Worm (Caenorhabditis elegans) whole organism, midembryonic: ENCODE measurements around the gene ttr-57.

Experiments used
- T22C8.4 ChIP-seq: fragments of 200-800 bp; sonication (Bioruptor generic); IDR thresholded peaks from 2 replicates; pipeline ENCODE4 v1.3.6; 2022; ENCODE audit warnings: missing genetic modification characterization, missing compliant biosample characterization
- cog-1 ChIP-seq: sonication (generic microtip); optimal IDR thresholded peaks from 2 replicates; lab custom pipeline; 2016; ENCODE audit warnings: missing genetic modification characterization, missing compliant biosample characterization
- flt-1 ChIP-seq: fragments of 200-800 bp; sonication (Bioruptor generic); IDR thresholded peaks from 2 replicates; pipeline ENCODE4 v1.3.6; 2022; ENCODE audit warnings: missing genetic modification characterization, missing compliant biosample characterization
- klf-2 ChIP-seq: fragments of 200-800 bp; sonication (Bioruptor generic); conservative IDR thresholded peaks from 2 replicates; pipeline ENCODE4 v1.3.6; 2022; ENCODE audit warnings: missing genetic modification reagents, missing genetic modification characterization, missing compliant biosample characterization
- med-1 ChIP-seq: sonication (generic microtip); optimal IDR thresholded peaks from 2 replicates; lab custom pipeline; 2017; ENCODE audit warnings: missing genetic modification characterization, mild to moderate bottlenecking, missing compliant biosample characterization, antibody characterized with exemption, missing genetic modification reagents; ENCODE audit not compliant: insufficient read depth
- ref-1 ChIP-seq: fragments of 200-800 bp; sonication (Bioruptor generic); conservative IDR thresholded peaks from 2 replicates; pipeline ENCODE4 v1.3.6; 2022; ENCODE audit warnings: missing genetic modification reagents, missing genetic modification characterization, missing compliant biosample characterization
- tab-1 ChIP-seq: fragments of 200-800 bp; sonication (Bioruptor generic); IDR thresholded peaks from 2 replicates; pipeline ENCODE4 v1.3.6; 2022; ENCODE audit warnings: missing genetic modification characterization, missing compliant biosample characterization
- ztf-23 ChIP-seq: fragments of 200-800 bp; sonication (Bioruptor generic); IDR thresholded peaks from 2 replicates; pipeline ENCODE4 v1.3.6; 2022; ENCODE audit warnings: missing genetic modification reagents, missing genetic modification characterization, missing compliant biosample characterization
- ztf-29 ChIP-seq: fragments of 200-800 bp; sonication (Bioruptor generic); IDR thresholded peaks from 2 replicates; pipeline ENCODE4 v1.3.6; 2022; ENCODE audit warnings: missing genetic modification reagents, missing genetic modification characterization, missing compliant biosample characterization

The ttr-57 gene

DNA sequence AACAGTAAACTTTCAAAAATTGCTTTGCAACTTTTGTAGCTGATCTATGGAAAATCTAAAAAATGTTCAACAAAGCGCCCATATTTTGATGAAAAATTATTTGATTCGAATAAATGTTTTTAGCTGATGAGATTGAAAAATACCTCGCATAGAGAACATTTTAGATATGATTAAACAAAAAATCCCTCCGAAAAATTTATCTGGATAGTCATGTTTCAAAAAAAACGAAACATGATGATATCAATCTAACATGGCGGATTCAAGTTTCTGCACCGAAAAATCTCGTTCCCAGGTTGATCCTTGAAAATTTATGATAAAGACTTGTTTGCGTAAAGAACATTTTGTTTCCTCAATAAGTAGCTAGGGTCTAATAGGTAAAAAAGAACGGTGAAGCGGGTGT, 3.8 kb downstream of the ttr-57 start, which contains the start of gene ttr-12:
Gene ttr-12 (minus strand): TSS at position 101 of the 400 bp plus-strand sequence.
- TF ChIP-seq ref-1 (GFP tag; lab: Robert Waterston, UW): no peak

DNA sequence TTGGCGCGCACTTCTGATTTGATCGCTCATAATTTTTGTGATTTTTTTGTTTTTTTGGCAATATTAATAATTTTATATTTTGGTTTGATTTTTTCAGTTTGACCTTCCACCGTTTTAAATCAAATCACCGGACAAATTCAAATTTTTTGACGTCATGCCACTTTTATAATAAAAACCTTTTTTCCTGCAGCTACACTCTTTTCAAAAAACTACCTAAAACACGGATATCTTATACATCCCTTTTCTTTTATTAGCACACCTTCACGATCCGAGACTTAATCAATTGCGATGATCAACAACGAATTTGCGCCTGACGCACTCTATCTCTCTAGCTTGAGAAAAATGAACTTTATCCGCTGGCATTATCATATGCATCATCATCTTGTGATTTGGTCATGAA, 4.6 kb downstream of the ttr-57 start, which contains the start of gene grd-2:
Gene grd-2 (plus strand): TSS at position 301 of the 400 bp plus-strand sequence.
- TF ChIP-seq T22C8.4 (GFP tag; lab: Robert Waterston, UW) (no peak), med-1 (GFP tag; lab: Kevin White, UChicago) (no peak), ztf-29 (no peak), ztf-23 (no peak), ref-1 (GFP tag; lab: Robert Waterston, UW) (no peak), cog-1 (no peak)

DNA sequence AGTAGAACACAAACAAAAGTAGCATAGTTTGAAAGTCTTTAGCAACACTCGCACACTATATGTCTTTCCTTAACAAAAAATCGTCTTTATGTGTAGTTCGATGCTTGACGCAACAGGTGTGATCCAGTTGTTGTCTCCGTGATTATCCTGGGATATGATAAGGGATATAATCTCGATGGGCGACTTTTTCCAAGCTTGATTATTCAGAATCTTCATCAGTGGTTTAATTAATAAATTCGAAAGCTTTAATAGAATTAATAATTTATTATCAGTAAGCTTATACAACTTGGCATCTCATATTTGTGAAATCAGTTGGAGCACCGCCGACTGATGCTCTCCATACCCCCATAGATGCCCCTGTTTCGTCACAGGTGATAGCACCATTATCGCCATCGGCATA, 13.7 kb downstream of the ttr-57 start, which contains the start of gene F46B3.7:
Gene F46B3.7 (minus strand): TSS at position 101 of the 400 bp plus-strand sequence.
- no peak for TF ChIP-seq ref-1 (GFP tag; lab: Robert Waterston, UW)
- no peak for TF ChIP-seq tab-1 (GFP tag; lab: Robert Waterston, UW)
- no peak for TF ChIP-seq cog-1
- TF ChIP-seq med-1 (GFP tag; lab: Kevin White, UChicago): no peak
- TF ChIP-seq T22C8.4 (GFP tag; lab: Robert Waterston, UW): no peak
- TF ChIP-seq flt-1: no peak
- TF ChIP-seq ztf-23: no peak
- TF ChIP-seq ztf-29: no peak
- no peak for TF ChIP-seq klf-2

DNA sequence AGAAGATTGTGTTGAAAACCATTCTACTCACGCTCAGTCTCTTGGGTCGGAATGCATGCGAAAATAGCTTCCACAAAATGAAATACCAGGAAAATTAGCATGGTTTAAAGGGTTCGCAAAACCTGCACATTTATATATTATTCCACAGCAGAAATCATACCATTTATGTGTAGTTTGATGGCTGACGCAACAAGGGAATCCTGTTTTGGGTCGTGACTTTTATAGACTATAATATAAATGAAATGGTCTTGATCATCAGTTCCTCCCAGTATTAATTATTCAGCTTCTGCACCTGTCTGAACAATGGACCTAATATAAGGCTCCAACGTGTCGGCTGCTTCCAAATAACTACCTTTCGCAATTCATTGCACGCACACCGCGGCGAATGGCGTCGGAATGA, 18.2 kb downstream of the ttr-57 start, which contains the start of gene F46B3.8:
Gene F46B3.8 (minus strand): TSS at position 101 of the 400 bp plus-strand sequence.
- no peak for TF ChIP-seq flt-1
- no peak for TF ChIP-seq ztf-23
- no peak for TF ChIP-seq klf-2
- TF ChIP-seq cog-1: no peak
- TF ChIP-seq tab-1 (GFP tag; lab: Robert Waterston, UW): no peak
- TF ChIP-seq T22C8.4 (GFP tag; lab: Robert Waterston, UW): no peak
- no peak for TF ChIP-seq ztf-29
- no peak for TF ChIP-seq med-1 (GFP tag; lab: Kevin White, UChicago)
- TF ChIP-seq ref-1 (GFP tag; lab: Robert Waterston, UW): no peak

DNA sequence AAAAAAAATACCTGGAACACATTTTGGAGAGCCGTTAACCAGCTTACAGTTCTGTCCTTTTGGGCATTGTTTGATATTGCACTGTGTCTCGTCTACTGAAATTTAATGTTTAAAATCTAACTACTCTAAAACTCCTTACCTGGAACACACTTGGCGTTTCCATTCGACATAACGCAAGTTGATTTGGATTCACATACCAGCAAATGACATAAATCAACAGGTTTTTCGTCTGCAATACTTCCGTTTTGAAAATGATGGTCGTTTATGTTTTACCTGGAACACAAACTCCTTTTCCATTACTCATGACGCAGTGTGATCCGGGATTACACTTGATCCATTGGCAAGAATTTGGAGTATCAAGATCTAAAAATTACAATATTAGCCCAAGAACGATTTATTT, 20.4 kb downstream of the ttr-57 start:
- no peak for TF ChIP-seq med-1 (GFP tag; lab: Kevin White, UChicago)
- TF ChIP-seq flt-1: no peak
- no peak for TF ChIP-seq ztf-23

DNA sequence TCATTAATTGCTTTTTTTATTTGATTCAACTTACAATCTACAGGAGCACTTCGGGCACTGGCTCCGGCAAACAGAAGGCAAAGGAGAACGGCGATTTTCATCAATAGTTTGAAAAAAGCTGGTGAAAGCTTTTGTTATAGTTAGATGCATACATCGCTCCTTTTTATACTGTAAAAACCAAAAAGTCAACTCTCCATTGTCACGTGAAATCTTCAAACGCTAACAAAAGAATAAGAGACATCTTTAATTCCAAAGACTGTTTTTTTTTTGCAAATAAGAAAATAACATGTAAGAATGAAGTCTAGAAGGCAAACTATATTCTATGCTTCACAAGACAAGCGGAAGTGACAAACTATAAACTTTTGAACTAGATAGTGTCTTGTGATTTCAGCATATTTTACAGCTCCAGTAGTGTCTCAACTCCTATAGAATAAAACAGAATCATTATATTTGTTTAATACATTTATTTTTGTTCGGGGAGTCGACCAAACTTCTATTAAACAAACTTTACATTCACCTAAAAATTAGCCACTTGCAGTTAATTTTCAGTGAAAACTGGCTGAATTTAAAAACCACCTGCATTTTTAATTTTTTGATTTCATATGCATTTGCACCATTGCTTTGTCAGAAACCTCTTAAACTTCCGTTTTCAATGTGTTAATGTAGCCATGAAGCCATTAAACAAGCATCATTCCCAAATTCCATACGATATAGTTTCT, 21.3 kb downstream of the ttr-57 start, which contains the start of the genes F46B3.9 and srz-18:
Gene F46B3.9 (minus strand): TSS at position 101 of the 719 bp plus-strand sequence.
Gene srz-18 (plus strand): TSS at position 669 of the 719 bp plus-strand sequence.
- TF ChIP-seq med-1 (GFP tag; lab: Kevin White, UChicago): no peak
- no peak for TF ChIP-seq tab-1 (GFP tag; lab: Robert Waterston, UW)
- no peak for TF ChIP-seq T22C8.4 (GFP tag; lab: Robert Waterston, UW)
- no peak for TF ChIP-seq flt-1
- TF ChIP-seq ref-1 (GFP tag; lab: Robert Waterston, UW): no peak
- no peak for TF ChIP-seq klf-2

DNA sequence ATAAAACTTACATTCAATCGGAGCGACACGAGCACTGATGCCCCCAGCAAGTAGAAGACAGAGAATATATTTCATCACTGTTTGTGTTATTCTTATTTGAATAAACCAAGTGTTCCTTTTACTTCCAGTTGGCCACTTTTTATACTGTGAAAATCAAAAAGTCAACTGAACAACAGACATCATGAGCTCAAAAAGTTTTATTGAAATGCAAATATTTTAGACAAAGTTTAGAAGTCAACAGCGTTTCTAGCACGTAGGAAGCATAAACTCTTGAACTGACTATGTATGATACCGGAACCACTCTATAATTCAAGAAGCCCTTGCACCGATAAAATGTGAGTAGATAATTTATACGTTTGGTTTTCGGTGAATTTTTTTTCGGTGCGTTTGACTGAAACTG, 26.4 kb downstream of the ttr-57 start, which contains the start of gene F46B3.14:
Gene F46B3.14 (minus strand): TSS at position 101 of the 400 bp plus-strand sequence.
- TF ChIP-seq flt-1 (no peak), ztf-23 (no peak), ztf-29 (no peak), ref-1 (GFP tag; lab: Robert Waterston, UW) (no peak), cog-1 (no peak), med-1 (GFP tag; lab: Kevin White, UChicago) (no peak), tab-1 (GFP tag; lab: Robert Waterston, UW) (no peak), T22C8.4 (GFP tag; lab: Robert Waterston, UW) (no peak), klf-2 (no peak)

DNA sequence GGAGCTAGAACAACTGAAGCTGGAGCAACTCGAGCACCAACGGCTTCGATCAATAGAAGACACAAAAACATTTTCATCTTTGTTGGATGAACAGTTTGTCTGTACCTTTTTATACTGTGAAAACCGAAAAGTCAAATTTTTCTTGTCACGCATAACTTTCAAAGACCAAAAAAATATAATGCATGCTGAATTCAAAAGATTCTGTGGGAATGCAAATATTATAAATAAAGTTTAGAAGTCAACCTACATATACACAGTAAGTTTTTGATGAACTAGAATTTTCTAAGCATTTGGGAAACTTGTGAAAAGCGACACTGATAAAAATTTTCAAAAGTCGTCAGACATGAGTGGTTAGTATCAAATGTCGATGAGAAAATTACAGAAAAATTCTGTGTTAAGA, 28.7 kb downstream of the ttr-57 start, which contains the start of gene F46B3.15:
Gene F46B3.15 (minus strand): TSS at position 101 of the 400 bp plus-strand sequence.
- TF ChIP-seq klf-2: no peak
- no peak for TF ChIP-seq cog-1
- no peak for TF ChIP-seq T22C8.4 (GFP tag; lab: Robert Waterston, UW)
- TF ChIP-seq med-1 (GFP tag; lab: Kevin White, UChicago): no peak
- no peak for TF ChIP-seq ref-1 (GFP tag; lab: Robert Waterston, UW)
- TF ChIP-seq ztf-29: no peak
- no peak for TF ChIP-seq ztf-23
- no peak for TF ChIP-seq tab-1 (GFP tag; lab: Robert Waterston, UW)
- TF ChIP-seq flt-1: no peak

DNA sequence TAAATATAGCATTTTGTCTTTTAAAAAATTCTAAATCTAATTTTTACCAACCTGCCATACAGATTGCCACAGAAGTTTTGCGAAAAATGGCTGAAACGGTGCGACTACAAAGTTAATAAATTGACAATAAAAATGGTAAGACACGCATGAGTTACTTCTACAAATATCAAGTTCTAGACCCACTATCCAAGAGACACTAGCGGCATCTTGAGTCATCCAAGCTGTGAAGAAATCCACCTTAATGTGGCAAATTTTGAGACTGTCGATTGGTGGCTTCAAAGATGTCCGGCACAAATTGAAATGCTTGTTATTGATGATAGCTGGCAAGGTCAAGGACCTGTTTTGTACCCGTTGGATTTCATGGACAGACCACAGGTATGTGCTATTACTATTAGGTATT, 29.4 kb downstream of the ttr-57 start, which contains the start of gene F46B3.16:
Gene F46B3.16 (plus strand): TSS at position 301 of the 400 bp plus-strand sequence.
- no peak for TF ChIP-seq ztf-23
- no peak for TF ChIP-seq cog-1
- TF ChIP-seq ref-1 (GFP tag; lab: Robert Waterston, UW): no peak
- no peak for TF ChIP-seq T22C8.4 (GFP tag; lab: Robert Waterston, UW)
- no peak for TF ChIP-seq tab-1 (GFP tag; lab: Robert Waterston, UW)
- no peak for TF ChIP-seq klf-2
- TF ChIP-seq flt-1: no peak
- TF ChIP-seq ztf-29: no peak
- TF ChIP-seq med-1 (GFP tag; lab: Kevin White, UChicago): no peak

DNA sequence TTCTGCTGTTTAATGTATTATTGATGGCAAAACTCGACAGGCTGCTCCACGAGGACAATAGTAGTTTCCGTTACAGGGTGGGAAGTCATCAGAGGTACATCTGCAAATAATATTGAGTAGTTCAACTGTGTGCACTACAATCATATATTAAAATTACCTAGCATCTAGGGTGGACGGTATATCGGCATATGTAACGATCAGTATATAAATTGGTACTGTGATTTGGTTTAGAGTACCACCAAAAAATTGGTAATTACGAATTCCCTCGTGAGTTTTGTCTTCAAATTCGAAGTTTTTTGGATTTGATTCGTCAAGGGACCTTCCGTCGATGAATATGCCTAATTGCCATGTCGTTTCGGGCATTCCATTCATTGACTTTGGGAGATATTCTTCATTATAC, 31.9 kb downstream of the ttr-57 start, which contains the start of gene ttr-13:
Gene ttr-13 (minus strand): TSS at position 101 of the 400 bp plus-strand sequence.
- TF ChIP-seq ztf-29 (no peak), ztf-23 (no peak), flt-1 (no peak), med-1 (GFP tag; lab: Kevin White, UChicago) (no peak), T22C8.4 (GFP tag; lab: Robert Waterston, UW) (no peak), klf-2 (no peak), ref-1 (GFP tag; lab: Robert Waterston, UW) (no peak), tab-1 (GFP tag; lab: Robert Waterston, UW) (no peak), cog-1 (no peak)
